Worm (Caenorhabditis elegans): Measurements from ENCODE around the gene sams-4.

sams-4 gene

ce11 chrIV:5850765-5851377 is 4.7 kb upstream of the sams-4 start:
- TF ChIP-seq Y79H2A.3 (GFP tag; conservative IDR thresholded peaks at IDR 0.05) (no peak), dpff-1 (tag; optimal IDR thresholded peaks at IDR 0.05) (no peak), fkh-3 (tag; optimal IDR thresholded peaks at IDR 0.05) (no peak), madf-6 (GFP tag; IDR thresholded peaks at IDR 0.05) (no peak; the same call in 1 of the 2 replicates), tlf-1 (GFP tag; optimal IDR thresholded peaks at IDR 0.05) (peak; percentile 22), die-1 (tag; optimal IDR thresholded peaks at IDR 0.05) (peak; percentile 8), mel-28 (tag; optimal IDR thresholded peaks at IDR 0.05; ENCODE audit: borderline replicate concordance) (no peak), mes-4 (tag; optimal IDR thresholded peaks at IDR 0.05) (no peak), pbrm-1 (GFP tag; IDR thresholded peaks at IDR 0.05) (0 out of 2 replicates have a peak, but pooled peaks have one; percentile 40), lin-54 (GFP tag; optimal IDR thresholded peaks at IDR 0.05) (no peak), zim-3 (tag; optimal IDR thresholded peaks at IDR 0.05) (no peak), lin-26 (GFP tag; IDR thresholded peaks at IDR 0.05) (peak; percentile 34; the same call in 1 of the 2 replicates), lsy-27 (tag; optimal IDR thresholded peaks at IDR 0.05; ENCODE audit: borderline replicate concordance, insufficient read depth) (no peak), F49E8.2 (tag; optimal IDR thresholded peaks at IDR 0.05; ENCODE audit: insufficient read depth) (peak; percentile 42), egl-44 (GFP tag; IDR thresholded peaks at IDR 0.05) (no peak), tbp1 (GFP tag; optimal IDR thresholded peaks at IDR 0.05) (peak; percentile 15), F57A8.1 (GFP tag; optimal IDR thresholded peaks at IDR 0.05) (no peak), snpc-4 (GFP tag; optimal IDR thresholded peaks at IDR 0.05) (no peak), snpc-4 (tag; optimal IDR thresholded peaks at IDR 0.05) (peak in 1 of 4 experiments; percentile 83), lsl-1 (GFP tag; optimal IDR thresholded peaks at IDR 0.05) (peak; percentile 47), athp-1 (tag; optimal IDR thresholded peaks at IDR 0.05) (peak; percentile 34), attf-6 (GFP tag; IDR thresholded peaks at IDR 0.05) (peak; percentile 38; the same call in 1 of the 2 replicates), lag-1 (GFP tag; IDR thresholded peaks at IDR 0.05) (no peak)

- TF ChIP-seq ztf-3 (GFP tag; optimal IDR thresholded peaks at IDR 0.05), result no peak
- TF ChIP-seq Y56A3A.18 (GFP tag; IDR thresholded peaks at IDR 0.05), result no peak
- no peak for TF ChIP-seq ceh-27 (GFP tag; optimal IDR thresholded peaks at IDR 0.05)
- TF ChIP-seq rpc-1 (optimal IDR thresholded peaks at IDR 0.05), result no peak
- TF ChIP-seq rpc-1 (tag; optimal IDR thresholded peaks at IDR 0.05), result no peak
- TF ChIP-seq hrde-1 (tag; optimal IDR thresholded peaks at IDR 0.05; ENCODE audit: borderline replicate concordance), result no peak
- TF ChIP-seq attf-5 (GFP tag; optimal IDR thresholded peaks at IDR 0.05), result no peak
- no peak for TF ChIP-seq nhr-80 (tag; optimal IDR thresholded peaks at IDR 0.05)
- peak; percentile 47 for TF ChIP-seq snpc-4 (GFP tag; optimal IDR thresholded peaks at IDR 0.05)
- peak in 3 of 4 experiments; percentile 61 to 78 (median 74) for TF ChIP-seq snpc-4 (tag; optimal IDR thresholded peaks at IDR 0.05)
- TF ChIP-seq ztf-25 (GFP tag; IDR thresholded peaks at IDR 0.05), result no peak
- TF ChIP-seq snpc-1.3 (tag; optimal IDR thresholded peaks at IDR 0.05; ENCODE audit: insufficient read depth), result peak; percentile 57
- no peak for TF ChIP-seq lag-1 (GFP tag; IDR thresholded peaks at IDR 0.05)
- no peak for TF ChIP-seq ztf-6 (GFP tag; IDR thresholded peaks at IDR 0.05)
- no peak for TF ChIP-seq ztf-26 (tag; optimal IDR thresholded peaks at IDR 0.05)
- TF ChIP-seq F33H1.4 (GFP tag; IDR thresholded peaks at IDR 0.05), result no peak
- no peak for TF ChIP-seq B0336.3 (GFP tag; IDR thresholded peaks at IDR 0.05)
- TF ChIP-seq bed-1 (GFP tag; IDR thresholded peaks at IDR 0.05), result no peak
- TF ChIP-seq Y53F4B.3 (GFP tag; IDR thresholded peaks at IDR 0.05), result no peak
- TF ChIP-seq ceh-100 (GFP tag; IDR thresholded peaks at IDR 0.05), result no peak
- TF ChIP-seq ceh-91 (GFP tag; IDR thresholded peaks at IDR 0.05), result no peak
- TF ChIP-seq B0035.1 (tag; optimal IDR thresholded peaks at IDR 0.05), result no peak
- no peak for TF ChIP-seq snpc-1.1 (tag; optimal IDR thresholded peaks at IDR 0.05; ENCODE audit: insufficient read depth)
- TF ChIP-seq akir-1 (GFP tag; optimal IDR thresholded peaks at IDR 0.05), result no peak
- peak; percentile 39 for TF ChIP-seq F23B12.7 (tag; optimal IDR thresholded peaks at IDR 0.05; ENCODE audit: insufficient read depth)
- no peak for TF ChIP-seq fkh-3 (tag; optimal IDR thresholded peaks at IDR 0.05)
- no peak for TF ChIP-seq F52B5.7 (tag; optimal IDR thresholded peaks at IDR 0.05)
Observed at ce11 chrIV:5847986-5848707, 2.0 kb upstream of the sams-4 start, which contains the start of gene sams-3. TSS of gene sams-3 (plus strand) at chrIV:5848657.
